Fruit fly (Drosophila melanogaster) Kc167 (cell line): ENCODE data around the gene CG9117.

Source experiments
- h ChIP-seq: fragments of >200 bp; optimal IDR thresholded peaks from 3 replicates; lab custom pipeline; 2018; ENCODE audit warnings: missing external identifiers
- insv ChIP-seq: fragments of >200 bp; optimal IDR thresholded peaks from 3 replicates; lab custom pipeline; 2018; ENCODE audit warnings: missing external identifiers
- psq ChIP-seq: fragments of >200 bp; optimal IDR thresholded peaks from 2 replicates; lab custom pipeline; 2017; ENCODE audit warnings: missing external identifiers

dm6 chr2L:6045972-6046718 lies 8.4 kb upstream of the CG9117 start, which contains the start of gene Pfas:
- TF ChIP-seq psq (no peak), insv (lab: Kevin White, UChicago) (no peak), h (no peak)
